Fruit fly (Drosophila melanogaster): ENCODE data around the gene strat.

Gene strat

dm6 chr2L:8364006-8364956 is 44.2 kb downstream of the strat start, which contains the start of the genes RpS13 and CSN8 (continued):
- peak; percentile 56 for TF ChIP-seq CG4617 (GFP tag; optimal IDR thresholded peaks at IDR 0.05; ENCODE audit: borderline replicate concordance)
- TF ChIP-seq Gsc (GFP tag; IDR thresholded peaks at IDR 0.05) = no peak
- TF ChIP-seq Asciz (GFP tag; optimal IDR thresholded peaks at IDR 0.05) = peak; percentile 37
- peak; percentile 94 for TF ChIP-seq CG18011 (GFP tag; optimal IDR thresholded peaks at IDR 0.05)
- no peak for TF ChIP-seq p53 (GFP tag; optimal IDR thresholded peaks at IDR 0.05)
- peak; percentile 65 for TF ChIP-seq CG17186 (GFP tag; optimal IDR thresholded peaks at IDR 0.05)
- no peak for TF ChIP-seq Dfd (GFP tag; optimal IDR thresholded peaks at IDR 0.05)
- TF ChIP-seq CG9797 (GFP tag; optimal IDR thresholded peaks at IDR 0.05) = peak; percentile 67
- TF ChIP-seq CG17829 (tag; optimal IDR thresholded peaks at IDR 0.05) = peak; percentile 60
- peak; percentile 61 for TF ChIP-seq Med (GFP tag)
- TF ChIP-seq Bgb (GFP tag; IDR thresholded peaks at IDR 0.05; ENCODE audit: partially characterized antibody) = peak; percentile 90
- peak; percentile 11 for TF ChIP-seq bcd (GFP tag; optimal IDR thresholded peaks at IDR 0.05)
- TF ChIP-seq Sry-δ (GFP tag; optimal IDR thresholded peaks at IDR 0.05) = peak; percentile 88
- no peak for TF ChIP-seq CG32772 (GFP tag; IDR thresholded peaks at IDR 0.05)
- TF ChIP-seq Hr39 (optimal IDR thresholded peaks at IDR 0.05) = no peak
- TF ChIP-seq CG1233 (GFP tag; optimal IDR thresholded peaks at IDR 0.05) = peak; percentile 12
- TF ChIP-seq grn (GFP tag; optimal IDR thresholded peaks at IDR 0.05) = peak; percentile 26
- TF ChIP-seq bsh (GFP tag; optimal IDR thresholded peaks at IDR 0.05) = peak in 1 of 2 experiments; percentile 7
- TF ChIP-seq CTCF (GFP tag; optimal IDR thresholded peaks at IDR 0.05) = peak; percentile 7
- TF ChIP-seq Mrtf (GFP tag; IDR thresholded peaks at IDR 0.05) = no peak
- TF ChIP-seq Scr (GFP tag; IDR thresholded peaks at IDR 0.05; ENCODE audit: partially characterized antibody) = peak; percentile 98
- peak; percentile 38 for TF ChIP-seq CG13296 (GFP tag; optimal IDR thresholded peaks at IDR 0.05)
- no peak for TF ChIP-seq Max (GFP tag; optimal IDR thresholded peaks at IDR 0.05)
- peak; percentile 87; the same call in 2 of the 3 replicates for TF ChIP-seq zen2 (GFP tag; IDR thresholded peaks at IDR 0.05; ENCODE audit: partially characterized antibody)
- TF ChIP-seq Opbp (GFP tag; IDR thresholded peaks at IDR 0.05; ENCODE audit: partially characterized antibody) = peak; percentile 87
- TF ChIP-seq knrl (GFP tag; IDR thresholded peaks at IDR 0.05; ENCODE audit: partially characterized antibody) = peak; percentile 95
- peak; percentile 31 for TF ChIP-seq Meics (GFP tag; optimal IDR thresholded peaks at IDR 0.05)

- no peak for TF ChIP-seq CG17612 (GFP tag; IDR thresholded peaks at IDR 0.05)
- peak; percentile 59 for TF ChIP-seq zen (tag; optimal IDR thresholded peaks at IDR 0.05)
- TF ChIP-seq zen2 (GFP tag; IDR thresholded peaks at IDR 0.05; ENCODE audit: partially characterized antibody) = peak; percentile 98
- peak in 1 of 3 experiments; percentile 32 for TF ChIP-seq lola (GFP tag; optimal IDR thresholded peaks at IDR 0.05)
- TF ChIP-seq CG13287 (GFP tag; IDR thresholded peaks at IDR 0.05; ENCODE audit: partially characterized antibody) = peak; percentile 99
- TF ChIP-seq Hsf (GFP tag; optimal IDR thresholded peaks at IDR 0.05) = peak; percentile 18
- TF ChIP-seq CG10366 (GFP tag; IDR thresholded peaks at IDR 0.05) = no peak
- peak; percentile 65 for TF ChIP-seq YL-1 (GFP tag; optimal IDR thresholded peaks at IDR 0.05)
- TF ChIP-seq hb (GFP tag; IDR thresholded peaks at IDR 0.05; ENCODE audit: partially characterized antibody) = peak; percentile 99
- TF ChIP-seq CG17361 (GFP tag; IDR thresholded peaks at IDR 0.05) = peak; percentile 67; the same call in 2 of the 3 replicates
- TF ChIP-seq Nf-YC (tag; optimal IDR thresholded peaks at IDR 0.05) = peak; percentile 57
- TF ChIP-seq slbo (GFP tag; IDR thresholded peaks at IDR 0.05) = peak; percentile 56; the same call in 1 of the 2 replicates
- TF ChIP-seq lilli (GFP tag; optimal IDR thresholded peaks at IDR 0.05) = peak; percentile 8
- TF ChIP-seq CG15514 (GFP tag; optimal IDR thresholded peaks at IDR 0.05) = peak; percentile 42
- no peak for TF ChIP-seq CG11093 (GFP tag; IDR thresholded peaks at IDR 0.05)
- no peak for TF ChIP-seq croc (GFP tag; conservative IDR thresholded peaks at IDR 0.05)
- TF ChIP-seq CG12659 (GFP tag; optimal IDR thresholded peaks at IDR 0.05) = peak; percentile 69
- TF ChIP-seq Sox100B (GFP tag; optimal IDR thresholded peaks at IDR 0.05) = peak; percentile 21
- TF ChIP-seq CG18619 (GFP tag; optimal IDR thresholded peaks at IDR 0.05) = peak; percentile 27
- peak; percentile 25 for TF ChIP-seq Sry-β (GFP tag; optimal IDR thresholded peaks at IDR 0.05)
These were observed 45.8 kb downstream of the strat start, which contains the start of gene Pp2A-29B for dm6 chr2L:8365701-8366643. Pp2A-29B (plus strand) TSS chr2L:8366038.

Data from whole organism, embryonic.